Fruit fly (Drosophila melanogaster): ENCODE data around the gene CG4766.

Gene CG4766

dm6 chrX:6031692-6032091 lies 31.1 kb upstream of the CG4766 start (continued):
- no peak for TF ChIP-seq Dfd (GFP tag; optimal IDR thresholded peaks at IDR 0.05)
- TF ChIP-seq emc (GFP tag; optimal IDR thresholded peaks at IDR 0.05) = peak; percentile 17
- TF ChIP-seq H15 (GFP tag; IDR thresholded peaks at IDR 0.05) = peak; percentile 67; the same call in 2 of the 3 replicates
- peak; percentile 51 for TF ChIP-seq Bteb2 (GFP tag; optimal IDR thresholded peaks at IDR 0.05)
- TF ChIP-seq C15 (GFP tag; IDR thresholded peaks at IDR 0.05) = no peak
- 0 out of 2 replicates have a peak, but pooled peaks have one; percentile 32 for TF ChIP-seq seq (GFP tag; IDR thresholded peaks at IDR 0.05)
- TF ChIP-seq CG13894 (tag; optimal IDR thresholded peaks at IDR 0.05) = peak; percentile 15
- peak; percentile 76 for TF ChIP-seq Awh (GFP tag; IDR thresholded peaks at IDR 0.05)
- TF ChIP-seq gem (tag; optimal IDR thresholded peaks at IDR 0.05) = peak; percentile 86
- peak; percentile 63 for TF ChIP-seq CG2875 (GFP tag; optimal IDR thresholded peaks at IDR 0.05)
- TF ChIP-seq CG9797 (GFP tag; optimal IDR thresholded peaks at IDR 0.05) = no peak
- TF ChIP-seq Abd-B (GFP tag; optimal IDR thresholded peaks at IDR 0.05) = peak; percentile 46
- peak; percentile 82 for TF ChIP-seq slbo (GFP tag; IDR thresholded peaks at IDR 0.05)
- no peak for TF ChIP-seq sr (GFP tag; IDR thresholded peaks at IDR 0.05)
- peak; percentile 60 for TF ChIP-seq CG3281 (GFP tag; optimal IDR thresholded peaks at IDR 0.05)
- TF ChIP-seq Ets65A (GFP tag) = peak; percentile 97
- TF ChIP-seq ken (GFP tag; IDR thresholded peaks at IDR 0.05) = peak; percentile 84
- TF ChIP-seq crol (GFP tag; IDR thresholded peaks at IDR 0.05) = peak; percentile 75
- peak; percentile 62 for TF ChIP-seq Meics (GFP tag; optimal IDR thresholded peaks at IDR 0.05)
- peak; percentile 43 for TF ChIP-seq B-H2 (GFP tag; optimal IDR thresholded peaks at IDR 0.05)
- peak; percentile 60; the same call in 1 of the 2 replicates for TF ChIP-seq CG32772 (GFP tag; IDR thresholded peaks at IDR 0.05)
- peak; percentile 64 for TF ChIP-seq twi (tag; optimal IDR thresholded peaks at IDR 0.05)
- TF ChIP-seq CG8478 (optimal IDR thresholded peaks at IDR 0.05) = no peak
- peak; percentile 76 for TF ChIP-seq CG10267 (tag; optimal IDR thresholded peaks at IDR 0.05)
- TF ChIP-seq CG10274 (GFP tag; optimal IDR thresholded peaks at IDR 0.05) = peak; percentile 9
- TF ChIP-seq tgo (GFP tag; IDR thresholded peaks at IDR 0.05) = peak; percentile 72
- no peak for TF ChIP-seq pzg (GFP tag; optimal IDR thresholded peaks at IDR 0.05)
- peak; percentile 64 for TF ChIP-seq CG14965 (GFP tag; optimal IDR thresholded peaks at IDR 0.05; ENCODE audit: borderline replicate concordance)
- no peak for TF ChIP-seq Lpt (GFP tag; optimal IDR thresholded peaks at IDR 0.05)
- peak; percentile 74 for TF ChIP-seq CG1233 (GFP tag; optimal IDR thresholded peaks at IDR 0.05)
- TF ChIP-seq CG43689 (GFP tag; IDR thresholded peaks at IDR 0.05) = peak; percentile 56; the same call in 1 of the 2 replicates
- TF ChIP-seq Tbp (GFP tag; optimal IDR thresholded peaks at IDR 0.05) = no peak
- peak; percentile 77 for TF ChIP-seq CG2120 (GFP tag; optimal IDR thresholded peaks at IDR 0.05)
- TF ChIP-seq Kr (GFP tag; optimal IDR thresholded peaks at IDR 0.05) = no peak
- peak; percentile 50; the same call in 1 of the 2 replicates for TF ChIP-seq danr (GFP tag; IDR thresholded peaks at IDR 0.05)
- TF ChIP-seq Gug (GFP tag; IDR thresholded peaks at IDR 0.05) = peak; percentile 44; the same call in 2 of the 4 replicates
- TF ChIP-seq CG2889 (GFP tag; IDR thresholded peaks at IDR 0.05) = 0 out of 3 replicates have a peak, but pooled peaks have one; percentile 39
- TF ChIP-seq eyg (GFP tag; optimal IDR thresholded peaks at IDR 0.05) = peak; percentile 53
- peak; percentile 74 for TF ChIP-seq Camta (GFP tag; optimal IDR thresholded peaks at IDR 0.05)
- TF ChIP-seq CG1832 (GFP tag; optimal IDR thresholded peaks at IDR 0.05) = no peak
- peak; percentile 65 for TF ChIP-seq CG11398 (GFP tag; optimal IDR thresholded peaks at IDR 0.05)
- TF ChIP-seq chn (GFP tag; optimal IDR thresholded peaks at IDR 0.05) = peak; percentile 81
- peak; percentile 72 for TF ChIP-seq Sox100B (GFP tag; optimal IDR thresholded peaks at IDR 0.05)
- TF ChIP-seq CrebB (tag; optimal IDR thresholded peaks at IDR 0.05) = peak; percentile 71
- TF ChIP-seq CG15269 (tag; optimal IDR thresholded peaks at IDR 0.05) = peak; percentile 76
- peak; percentile 73 for TF ChIP-seq Optix (GFP tag; IDR thresholded peaks at IDR 0.05)
- TF ChIP-seq CG1647 (GFP tag; optimal IDR thresholded peaks at IDR 0.05) = peak; percentile 47
- peak; percentile 56 for TF ChIP-seq da (GFP tag; optimal IDR thresholded peaks at IDR 0.05)
- peak; percentile 87 for TF ChIP-seq Antp (GFP tag; optimal IDR thresholded peaks at IDR 0.05)
- TF ChIP-seq kni (GFP tag; optimal IDR thresholded peaks at IDR 0.05) = peak; percentile 23
- TF ChIP-seq CG10209 (GFP tag; optimal IDR thresholded peaks at IDR 0.05) = peak; percentile 74
- TF ChIP-seq mirr (GFP tag; optimal IDR thresholded peaks at IDR 0.05) = peak; percentile 9

All from whole organism, embryonic.